Fruit fly (Drosophila melanogaster): Measurements from ENCODE around the gene CG43965.

The CG43965 gene

dm6 chr3L:8675545-8676084 lies 50.0 kb downstream of the CG43965 start, which contains the start of gene hry (continued):
- TF ChIP-seq B-H2 (GFP tag; optimal IDR thresholded peaks at IDR 0.05) (no peak), hb (GFP tag; IDR thresholded peaks at IDR 0.05; ENCODE audit: partially characterized antibody) (no peak), CG9609 (GFP tag; optimal IDR thresholded peaks at IDR 0.05) (no peak), CkIIα-i1 (GFP tag; IDR thresholded peaks at IDR 0.05) (no peak), CG11560 (tag; IDR thresholded peaks at IDR 0.05) (no peak), yki (optimal IDR thresholded peaks at IDR 0.05) (no peak), Spps (tag; optimal IDR thresholded peaks at IDR 0.05) (no peak), CG11695 (GFP tag; IDR thresholded peaks at IDR 0.05) (peak; percentile 30; the same call in 2 of the 3 replicates), CG1832 (GFP tag; optimal IDR thresholded peaks at IDR 0.05) (no peak), CG1233 (GFP tag; optimal IDR thresholded peaks at IDR 0.05) (no peak), NK7.1 (GFP tag; optimal IDR thresholded peaks at IDR 0.05) (no peak), da (GFP tag; optimal IDR thresholded peaks at IDR 0.05) (no peak), pros (GFP tag; optimal IDR thresholded peaks at IDR 0.05) (peak; percentile 43), danr (GFP tag; IDR thresholded peaks at IDR 0.05) (no peak), Dfd (GFP tag; optimal IDR thresholded peaks at IDR 0.05) (no peak), MBD-R2 (GFP tag; IDR thresholded peaks at IDR 0.05) (no peak), chif (GFP tag; optimal IDR thresholded peaks at IDR 0.05) (no peak), CG7271 (tag; optimal IDR thresholded peaks at IDR 0.05) (no peak), CG12219 (GFP tag; optimal IDR thresholded peaks at IDR 0.05) (peak; percentile 10), CG4730 (GFP tag; IDR thresholded peaks at IDR 0.05) (no peak), CG14965 (GFP tag; optimal IDR thresholded peaks at IDR 0.05; ENCODE audit: borderline replicate concordance) (no peak), CG3726 (GFP tag; IDR thresholded peaks at IDR 0.05) (0 out of 3 replicates have a peak, but pooled peaks have one; percentile 21), Hr39 (optimal IDR thresholded peaks at IDR 0.05) (no peak), vvl (GFP tag; IDR thresholded peaks at IDR 0.05) (peak; percentile 71; the same call in 1 of the 2 replicates), vnd (GFP tag; IDR thresholded peaks at IDR 0.05; ENCODE audit: partially characterized antibody) (no peak), Dbx (GFP tag; IDR thresholded peaks at IDR 0.05) (peak; percentile 39; the same call in 1 of the 3 replicates), pita (GFP tag; optimal IDR thresholded peaks at IDR 0.05) (no peak), Opbp (GFP tag; IDR thresholded peaks at IDR 0.05; ENCODE audit: partially characterized antibody) (peak; percentile 69; the same call in 2 of the 3 replicates), Dref (GFP tag; IDR thresholded peaks at IDR 0.05) (peak; percentile 16; the same call in 1 of the 2 replicates), en (GFP tag; optimal IDR thresholded peaks at IDR 0.05) (no peak), CG10654 (GFP tag; optimal IDR thresholded peaks at IDR 0.05) (no peak), Hr51 (GFP tag; optimal IDR thresholded peaks at IDR 0.05) (peak in 1 of 2 experiments; percentile 8), Fer2 (tag; optimal IDR thresholded peaks at IDR 0.05) (no peak), CG3163 (GFP tag; optimal IDR thresholded peaks at IDR 0.05) (no peak), ranshi (GFP tag; IDR thresholded peaks at IDR 0.05) (peak; percentile 55; the same call in 1 of the 2 replicates), tll (GFP tag; optimal IDR thresholded peaks at IDR 0.05) (peak in 1 of 2 experiments; percentile 83), CG7987 (GFP tag; optimal IDR thresholded peaks at IDR 0.05) (peak; percentile 62), CG2202 (tag; optimal IDR thresholded peaks at IDR 0.05) (peak; percentile 56), Dip2 (GFP tag; IDR thresholded peaks at IDR 0.05) (no peak), D19A (tag; optimal IDR thresholded peaks at IDR 0.05) (peak; percentile 57), bigmax (GFP tag; optimal IDR thresholded peaks at IDR 0.05) (no peak), Bgb (GFP tag; IDR thresholded peaks at IDR 0.05; ENCODE audit: partially characterized antibody) (peak; percentile 63; the same call in 1 of the 2 replicates), Hand (GFP tag; optimal IDR thresholded peaks at IDR 0.05) (no peak), fd96Cb (tag; optimal IDR thresholded peaks at IDR 0.05) (no peak), CG1792 (GFP tag; optimal IDR thresholded peaks at IDR 0.05) (no peak), repo (GFP tag; optimal IDR thresholded peaks at IDR 0.05) (no peak), Tbp (GFP tag; optimal IDR thresholded peaks at IDR 0.05) (no peak), sr (GFP tag; IDR thresholded peaks at IDR 0.05) (peak; percentile 35; the same call in 1 of the 3 replicates), CG10431 (GFP tag; optimal IDR thresholded peaks at IDR 0.05) (peak; percentile 49), CG12071 (GFP tag; optimal IDR thresholded peaks at IDR 0.05) (peak; percentile 38), NFAT (GFP tag; IDR thresholded peaks at IDR 0.05) (peak; percentile 27; the same call in 1 of the 2 replicates)
